Fruit fly (Drosophila melanogaster) whole organism, adult: ENCODE data around the gene CG14223.

ENCODE experiments used
- CG11617 ChIP-seq: fragments of 200-800 bp; sonication (Bioruptor generic); optimal IDR thresholded peaks from 2 replicates; lab custom pipeline; 2017; ENCODE audit warnings: mild to moderate bottlenecking, missing biosample characterization, missing genetic modification reagents, missing genetic modification characterization
- CG12768 ChIP-seq: fragments of 200-800 bp; sonication (Bioruptor generic); optimal IDR thresholded peaks from 2 replicates; lab custom pipeline; 2017; ENCODE audit warnings: missing biosample characterization, missing genetic modification characterization, mild to moderate bottlenecking, moderate library complexity, missing genetic modification reagents
- CG1620 ChIP-seq: fragments of 200-800 bp; sonication (Bioruptor generic); optimal IDR thresholded peaks from 2 replicates; lab custom pipeline; 2016; ENCODE audit warnings: missing biosample characterization, missing genetic modification characterization
- Hr96 ChIP-seq: fragments of 200-800 bp; sonication (Bioruptor generic); optimal IDR thresholded peaks from 2 replicates; lab custom pipeline; 2016; ENCODE audit warnings: missing biosample characterization, missing genetic modification characterization
- Mnt ChIP-seq: fragments of 200-800 bp; sonication (Bioruptor generic); optimal IDR thresholded peaks from 2 replicates; lab custom pipeline; 2016; ENCODE audit warnings: missing biosample characterization, mild to moderate bottlenecking, missing genetic modification characterization
- bab1 ChIP-seq: fragments of 200-800 bp; sonication (Bioruptor generic); optimal IDR thresholded peaks from 3 replicates; lab custom pipeline; 2019; ENCODE audit warnings: missing biosample characterization, mild to moderate bottlenecking, missing genetic modification characterization, moderate library complexity
- kay ChIP-seq: fragments of 200-800 bp; sonication (Bioruptor generic); peaks from one replicate; lab custom pipeline; 2016; ENCODE audit warnings: missing biosample characterization, missing genetic modification characterization, borderline replicate concordance
- toe ChIP-seq: fragments of 200-800 bp; sonication (Bioruptor generic); optimal IDR thresholded peaks from 2 replicates; lab custom pipeline; 2016; ENCODE audit warnings: missing biosample characterization, missing genetic modification characterization

DNA sequence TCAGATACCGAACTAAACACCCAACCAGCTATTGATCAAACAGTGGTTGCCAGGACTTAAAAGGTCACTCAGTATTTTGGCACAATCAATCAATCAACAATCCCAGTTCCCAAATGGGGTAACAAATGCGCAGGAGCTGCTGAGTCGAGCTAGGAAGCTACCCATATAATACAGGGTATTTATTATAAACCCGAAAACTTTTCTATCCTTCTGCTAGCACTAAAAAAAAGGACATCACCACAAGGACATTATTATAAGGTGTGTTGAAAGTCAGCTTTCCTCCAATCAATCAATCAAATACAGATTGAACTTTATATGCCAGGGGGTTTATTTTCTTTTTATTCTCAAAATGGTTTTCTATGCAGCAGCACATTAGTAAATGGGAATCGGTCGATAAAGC lies 42.6 kb downstream of the CG14223 start, which contains the start of gene CG14221:
- TF ChIP-seq kay (GFP tag; lab: Kevin White, UChicago) (no peak), CG1620 (GFP tag; lab: Kevin White, UChicago) (no peak), CG11617 (GFP tag; lab: Kevin White, UChicago) (no peak), toe (GFP tag; lab: Kevin White, UChicago) (no peak), Hr96 (GFP tag; lab: Kevin White, UChicago) (no peak), bab1 (GFP tag; lab: Kevin White, UChicago) (no peak), Mnt (GFP tag; lab: Kevin White, UChicago) (no peak), CG12768 (GFP tag; lab: Kevin White, UChicago) (no peak)
